Fruit fly (Drosophila melanogaster): ENCODE data around the gene CG5026.
A peak's percentile ranks its signal among the peaks of the same experiment; 100 is the strongest.

Gene CG5026

dm6 chr3L:8953962-8954647 is 14.2 kb upstream of the CG5026 start, which contains the start of the genes CG43783 and orb2 (continued):
- TF ChIP-seq Atf3 (GFP tag; optimal IDR thresholded peaks at IDR 0.05) (no peak), CG13287 (GFP tag; IDR thresholded peaks at IDR 0.05; ENCODE audit: partially characterized antibody) (peak; percentile 69), Fer1 (GFP tag; optimal IDR thresholded peaks at IDR 0.05) (no peak), CG11456 (GFP tag; IDR thresholded peaks at IDR 0.05) (no peak), HLH4C (GFP tag; IDR thresholded peaks at IDR 0.05; ENCODE audit: partially characterized antibody) (peak; percentile 77), bbx (GFP tag; IDR thresholded peaks at IDR 0.05; ENCODE audit: partially characterized antibody) (peak; percentile 63; the same call in 1 of the 2 replicates), oc (tag; optimal IDR thresholded peaks at IDR 0.05) (no peak), CG7372 (GFP tag; IDR thresholded peaks at IDR 0.05) (no peak), CG7963 (GFP tag; IDR thresholded peaks at IDR 0.05; ENCODE audit: partially characterized antibody) (0 out of 3 replicates have a peak, but pooled peaks have one; percentile 56), salm (tag; optimal IDR thresholded peaks at IDR 0.05) (no peak), E2f2 (GFP tag; IDR thresholded peaks at IDR 0.05) (peak; percentile 89), MBD-R2 (GFP tag; IDR thresholded peaks at IDR 0.05) (no peak), CG6765 (GFP tag; optimal IDR thresholded peaks at IDR 0.05) (no peak), gce (GFP tag; IDR thresholded peaks at IDR 0.05) (no peak), CG14710 (tag; optimal IDR thresholded peaks at IDR 0.05) (no peak), Blimp-1 (GFP tag; optimal IDR thresholded peaks at IDR 0.05) (no peak), gsb-n (tag; optimal IDR thresholded peaks at IDR 0.05) (no peak), toy (GFP tag; IDR thresholded peaks at IDR 0.05) (no peak), ssp (GFP tag; IDR thresholded peaks at IDR 0.05) (no peak), Dbx (GFP tag; IDR thresholded peaks at IDR 0.05) (no peak), pros (GFP tag; optimal IDR thresholded peaks at IDR 0.05) (no peak), Bteb2 (GFP tag; optimal IDR thresholded peaks at IDR 0.05) (no peak), dpn (GFP tag; optimal IDR thresholded peaks at IDR 0.05) (no peak), CG16813 (GFP tag; IDR thresholded peaks at IDR 0.05; ENCODE audit: partially characterized antibody) (peak; percentile 38; the same call in 1 of the 3 replicates), crol (GFP tag; IDR thresholded peaks at IDR 0.05) (no peak), CG1832 (GFP tag; optimal IDR thresholded peaks at IDR 0.05) (no peak), wor (GFP tag; IDR thresholded peaks at IDR 0.05) (no peak), corto (GFP tag; optimal IDR thresholded peaks at IDR 0.05) (no peak), CG4404 (GFP tag; IDR thresholded peaks at IDR 0.05) (no peak), CG18619 (GFP tag; optimal IDR thresholded peaks at IDR 0.05) (no peak), CG12155 (GFP tag; optimal IDR thresholded peaks at IDR 0.05) (no peak), CG7271 (tag; optimal IDR thresholded peaks at IDR 0.05) (no peak), twi (tag; optimal IDR thresholded peaks at IDR 0.05) (no peak), Xbp1 (GFP tag; optimal IDR thresholded peaks at IDR 0.05) (no peak), CHES-1-like (GFP tag; optimal IDR thresholded peaks at IDR 0.05) (no peak), ranshi (GFP tag; IDR thresholded peaks at IDR 0.05) (no peak), CG10431 (GFP tag; optimal IDR thresholded peaks at IDR 0.05) (no peak), CG13424 (tag; optimal IDR thresholded peaks at IDR 0.05) (no peak), gsb (GFP tag; IDR thresholded peaks at IDR 0.05) (no peak), CG2875 (GFP tag; optimal IDR thresholded peaks at IDR 0.05) (no peak), Atf-2 (GFP tag; optimal IDR thresholded peaks at IDR 0.05) (no peak), sc (optimal IDR thresholded peaks at IDR 0.05) (no peak), sc (GFP tag; optimal IDR thresholded peaks at IDR 0.05) (no peak), CG17359 (tag; optimal IDR thresholded peaks at IDR 0.05) (no peak), bcd (GFP tag; optimal IDR thresholded peaks at IDR 0.05) (no peak), bab2 (GFP tag; optimal IDR thresholded peaks at IDR 0.05) (no peak), CG6854 (GFP tag; optimal IDR thresholded peaks at IDR 0.05) (no peak)
